Worm (Caenorhabditis elegans) whole organism, L2 larva: ENCODE measurements around the gene F40F8.12.

Experiments
- ama-1 ChIP-seq: fragments of 150-350 bp; optimal IDR thresholded peaks from 2 replicates; lab custom pipeline; 2018; ENCODE audit warnings: inconsistent platforms
- dmd-4 ChIP-seq: sonication (generic microtip); optimal IDR thresholded peaks from 2 replicates; lab custom pipeline; 2017; ENCODE audit warnings: missing biosample characterization, missing genetic modification characterization
- lin-13 ChIP-seq: fragments of 150-350 bp; optimal IDR thresholded peaks from 2 replicates; lab custom pipeline; 2014; ENCODE audit warnings: missing biosample characterization, missing genetic modification reagents, missing genetic modification characterization
- nhr-11 ChIP-seq: fragments of 150-350 bp; optimal IDR thresholded peaks from 2 replicates; lab custom pipeline; 2014; ENCODE audit warnings: missing biosample characterization, missing genetic modification characterization
- nhr-77 ChIP-seq: fragments of 150-350 bp; optimal IDR thresholded peaks from 2 replicates; lab custom pipeline; 2014; ENCODE audit warnings: missing biosample characterization, missing genetic modification characterization
- skn-1 ChIP-seq: sonication (generic microtip); optimal IDR thresholded peaks from 2 replicates; lab custom pipeline; 2017; ENCODE audit warnings: missing biosample characterization, missing genetic modification characterization
- unc-39 ChIP-seq: fragments of 150-350 bp; optimal IDR thresholded peaks from 2 replicates; lab custom pipeline; 2014; ENCODE audit warnings: missing biosample characterization, missing genetic modification characterization
- unc-62 ChIP-seq: fragments of 150-350 bp; optimal IDR thresholded peaks from 2 replicates; lab custom pipeline; 2014; ENCODE audit warnings: missing biosample characterization, missing genetic modification reagents, missing genetic modification characterization

DNA sequence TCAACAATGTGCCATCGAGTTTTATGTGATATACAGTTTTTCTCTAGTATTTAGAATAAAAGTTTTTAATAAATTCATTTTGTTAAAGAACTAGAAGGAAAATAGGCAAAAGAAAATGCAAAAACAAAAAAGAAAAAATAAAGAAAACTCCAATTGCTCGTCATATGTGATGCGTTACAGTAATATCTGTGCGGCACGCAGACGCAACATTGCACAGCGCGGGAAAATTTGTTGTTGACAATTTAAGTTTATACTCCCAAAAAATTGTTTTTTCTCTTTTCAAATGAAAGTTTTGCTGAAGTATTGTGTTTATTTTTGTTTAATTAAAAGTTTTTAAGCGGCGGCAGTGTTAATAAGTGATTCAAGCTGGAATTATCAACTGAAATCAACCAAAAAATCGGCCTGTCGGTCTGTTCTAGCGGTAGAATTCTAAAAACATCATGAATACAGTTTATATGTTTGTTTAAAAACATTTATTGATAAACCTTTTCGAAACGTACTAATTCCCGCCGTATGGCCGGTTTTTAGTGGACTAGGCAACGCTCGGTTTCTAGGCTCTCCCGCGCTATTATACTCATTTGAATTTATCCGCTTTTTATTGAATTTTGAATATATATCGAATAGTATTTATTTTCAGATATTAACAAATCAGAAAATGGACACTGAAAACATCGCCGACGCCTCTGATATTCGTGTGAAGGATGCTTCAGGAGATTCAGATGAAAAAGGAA lies 23.5 kb upstream of the F40F8.12 start, which contains the start of gene nasp-1:
- TF ChIP-seq unc-62 (GFP tag; lab: Kevin White, UChicago) (no peak), dmd-4 (tag; lab: Kevin White, UChicago) (no peak), skn-1 (tag; lab: Kevin White, UChicago) (no peak), lin-13 (GFP tag; lab: Kevin White, UChicago) (no peak), nhr-77 (tag; lab: Kevin White, UChicago) (no peak), unc-39 (tag; lab: Kevin White, UChicago) (no peak), nhr-11 (no peak), ama-1 (no peak)
